Fruit fly (Drosophila melanogaster) whole organism, embryonic: ENCODE measurements around the gene CG15891.

Source experiments
- Aef1 ChIP-seq: fragments of 200-800 bp; sonication (Bioruptor generic); IDR thresholded peaks from 3 replicates; pipeline ENCODE4 v1.3.6; 2022; ENCODE audit warnings: missing biosample characterization, missing genetic modification characterization
- Antp ChIP-seq: fragments of 200-800 bp; sonication (Bioruptor generic); optimal IDR thresholded peaks from 3 replicates; lab custom pipeline; 2016; ENCODE audit warnings: missing biosample characterization, missing genetic modification characterization
- CG10543 ChIP-seq: fragments of 200-800 bp; sonication (Bioruptor generic); optimal IDR thresholded peaks from 3 replicates; lab custom pipeline; 2017; ENCODE audit warnings: missing biosample characterization, mild to moderate bottlenecking, missing genetic modification characterization, moderate library complexity
- CG11696 ChIP-seq: fragments of 200-800 bp; sonication (Bioruptor generic); IDR thresholded peaks from 2 replicates; pipeline ENCODE4 v1.3.6; 2022; ENCODE audit warnings: missing biosample characterization, missing genetic modification characterization
- CG11723 ChIP-seq: fragments of 200-800 bp; sonication (Bioruptor generic); optimal IDR thresholded peaks from 2 replicates; lab custom pipeline; 2017; ENCODE audit warnings: missing biosample characterization, mild to moderate bottlenecking, missing genetic modification characterization
- CG12071 ChIP-seq: fragments of 200-800 bp; sonication (Bioruptor generic); optimal IDR thresholded peaks from 3 replicates; lab custom pipeline; 2018; ENCODE audit warnings: missing biosample characterization, mild to moderate bottlenecking, missing genetic modification characterization
- CG12769 ChIP-seq: fragments of 200-800 bp; sonication (Bioruptor generic); optimal IDR thresholded peaks from 2 replicates; lab custom pipeline; 2019; ENCODE audit warnings: missing biosample characterization, mild to moderate bottlenecking, missing genetic modification characterization, moderate library complexity
- CG17328 ChIP-seq: fragments of 200-800 bp; sonication (Bioruptor generic); IDR thresholded peaks from 2 replicates; pipeline ENCODE4 v1.3.6; 2022; ENCODE audit warnings: missing biosample characterization, missing genetic modification characterization
- CG17359 ChIP-seq: fragments of 200-800 bp; sonication (Bioruptor generic); optimal IDR thresholded peaks from 3 replicates; lab custom pipeline; 2018; ENCODE audit warnings: missing biosample characterization, mild to moderate bottlenecking, missing genetic modification characterization, moderate library complexity
- CG18599 ChIP-seq: fragments of 200-800 bp; sonication (Bioruptor generic); optimal IDR thresholded peaks from 3 replicates; lab custom pipeline; 2017; ENCODE audit warnings: missing biosample characterization, missing genetic modification characterization, mild to moderate bottlenecking, moderate library complexity, missing genetic modification reagents
- CG2199 ChIP-seq: fragments of 200-800 bp; sonication (Bioruptor generic); IDR thresholded peaks from 3 replicates; pipeline ENCODE4 v1.3.6; 2022; ENCODE audit warnings: missing biosample characterization, missing genetic modification characterization
- CG3281 ChIP-seq: fragments of 200-800 bp; sonication (Bioruptor generic); optimal IDR thresholded peaks from 3 replicates; lab custom pipeline; 2017; ENCODE audit warnings: missing biosample characterization, mild to moderate bottlenecking, missing genetic modification characterization
- CG3847 ChIP-seq: fragments of 200-800 bp; sonication (Bioruptor generic); IDR thresholded peaks from 2 replicates; pipeline ENCODE4 v1.3.6; 2022; ENCODE audit warnings: missing biosample characterization, missing genetic modification characterization
- CG5180 ChIP-seq: fragments of 200-800 bp; sonication (Bioruptor generic); optimal IDR thresholded peaks from 3 replicates; lab custom pipeline; 2017; ENCODE audit warnings: missing biosample characterization, missing genetic modification characterization, mild to moderate bottlenecking, moderate library complexity, missing genetic modification reagents
- CG8290 ChIP-seq, 3 experiments: fragments of 200-800 bp; sonication (Bioruptor generic); optimal IDR thresholded peaks; 2 replicates each; lab custom pipeline; 2016 to 2019; ENCODE audit warnings: missing biosample characterization in 3 of 3, missing genetic modification characterization in 3 of 3, mild to moderate bottlenecking in 2 of 3, moderate library complexity in 1 of 3
- Deaf1 ChIP-seq: fragments of 200-800 bp; optimal IDR thresholded peaks from 3 replicates; lab custom pipeline; 2019; ENCODE audit warnings: missing biosample characterization, mild to moderate bottlenecking, missing genetic modification characterization, moderate library complexity
- Fer1 ChIP-seq: fragments of 200-800 bp; sonication (Bioruptor generic); optimal IDR thresholded peaks from 2 replicates; lab custom pipeline; 2017; ENCODE audit warnings: missing biosample characterization, mild to moderate bottlenecking, missing genetic modification characterization
- Fer3 ChIP-seq: fragments of 200-800 bp; sonication (Bioruptor generic); optimal IDR thresholded peaks from 2 replicates; lab custom pipeline; 2018; ENCODE audit warnings: missing biosample characterization, mild to moderate bottlenecking, missing genetic modification characterization, moderate library complexity
- Hr51 ChIP-seq, 2 experiments: fragments of 200-800 bp; sonication (Bioruptor generic); optimal IDR thresholded peaks; 2 replicates in 1 of 2; 3 replicates in 1 of 2; lab custom pipeline; 2016 to 2018; ENCODE audit warnings: missing biosample characterization in 2 of 2, missing genetic modification characterization in 2 of 2, mild to moderate bottlenecking in 1 of 2, moderate library complexity in 1 of 2
- Med ChIP-seq: fragments of 200-800 bp; sonication (Bioruptor generic); peaks from one replicate; lab custom pipeline; 2016; ENCODE audit warnings: missing biosample characterization, missing genetic modification characterization, mild to moderate bottlenecking, inconsistent platforms, moderate library complexity
- Optix ChIP-seq: fragments of 200-800 bp; sonication (Bioruptor generic); IDR thresholded peaks from 3 replicates; pipeline ENCODE4 v1.3.6; 2022; ENCODE audit warnings: missing biosample characterization, missing genetic modification characterization
- Ptx1 ChIP-seq: fragments of 200-800 bp; sonication (Bioruptor generic); IDR thresholded peaks from 2 replicates; pipeline ENCODE4 v1.3.6; 2022; ENCODE audit warnings: missing biosample characterization, missing genetic modification characterization
- bab2 ChIP-seq: fragments of 200-800 bp; sonication (Bioruptor generic); optimal IDR thresholded peaks from 2 replicates; lab custom pipeline; 2016; ENCODE audit warnings: missing biosample characterization, missing genetic modification characterization
- bsh ChIP-seq, 2 experiments: fragments of 200-800 bp; sonication (Bioruptor generic); optimal IDR thresholded peaks; 2 replicates each; lab custom pipeline; 2017 to 2018; ENCODE audit warnings: mild to moderate bottlenecking in 2 of 2, missing biosample characterization in 2 of 2, missing genetic modification characterization in 2 of 2, moderate library complexity in 1 of 2
- btn ChIP-seq: fragments of 200-800 bp; sonication (Bioruptor generic); optimal IDR thresholded peaks from 2 replicates; lab custom pipeline; 2016; ENCODE audit warnings: missing biosample characterization, missing genetic modification characterization
- ci ChIP-seq: fragments of 200-800 bp; sonication (Bioruptor generic); IDR thresholded peaks from 3 replicates; pipeline ENCODE4 v1.3.6; 2022; ENCODE audit warnings: missing biosample characterization, missing genetic modification characterization
- dan ChIP-seq: fragments of 200-800 bp; sonication (Bioruptor generic); IDR thresholded peaks from 2 replicates; pipeline ENCODE4 v1.3.6; 2022; ENCODE audit warnings: missing biosample characterization, missing genetic modification characterization
- dmrt99B ChIP-seq: fragments of 200-800 bp; sonication (Bioruptor generic); optimal IDR thresholded peaks from 2 replicates; lab custom pipeline; 2018; ENCODE audit warnings: missing biosample characterization, mild to moderate bottlenecking, missing genetic modification characterization, moderate library complexity
- dysf ChIP-seq: fragments of 200-800 bp; sonication (Bioruptor generic); IDR thresholded peaks from 3 replicates; pipeline ENCODE4 v1.3.6; 2022; ENCODE audit warnings: missing biosample characterization, missing genetic modification characterization
- eyg ChIP-seq: fragments of 200-800 bp; sonication (Bioruptor generic); optimal IDR thresholded peaks from 3 replicates; lab custom pipeline; 2016; ENCODE audit warnings: missing biosample characterization, missing genetic modification characterization
- fd3F ChIP-seq: fragments of 200-800 bp; sonication (Bioruptor generic); optimal IDR thresholded peaks from 2 replicates; lab custom pipeline; 2018; ENCODE audit warnings: missing biosample characterization, mild to moderate bottlenecking, missing genetic modification characterization, moderate library complexity
- gem ChIP-seq: fragments of 200-800 bp; sonication (Bioruptor generic); optimal IDR thresholded peaks from 2 replicates; lab custom pipeline; 2019; ENCODE audit warnings: missing biosample characterization, mild to moderate bottlenecking, missing genetic modification characterization, moderate library complexity
- hkb ChIP-seq, 2 experiments: fragments of 200-800 bp in 1 of 2; fragments of >200 bp in 1 of 2; sonication (Bioruptor generic) in 1 of 2; IDR thresholded peaks in 1 of 2; optimal IDR thresholded peaks in 1 of 2; 2 replicates each; pipeline versions ENCODE4 v1.3.6 to Lab custom; 2017 to 2022; ENCODE audit warnings: missing biosample characterization in 1 of 2, missing genetic modification characterization in 1 of 2
- ind ChIP-seq: fragments of 200-800 bp; sonication (Bioruptor generic); optimal IDR thresholded peaks from 3 replicates; lab custom pipeline; 2016; ENCODE audit warnings: missing biosample characterization, missing genetic modification characterization
- ken ChIP-seq: fragments of 200-800 bp; sonication (Bioruptor generic); IDR thresholded peaks from 3 replicates; pipeline ENCODE4 v1.3.6; 2022; ENCODE audit warnings: missing biosample characterization, missing genetic modification characterization
- lab ChIP-seq: fragments of 200-800 bp; sonication (Bioruptor generic); optimal IDR thresholded peaks from 3 replicates; lab custom pipeline; 2017; ENCODE audit warnings: missing biosample characterization, missing genetic modification characterization, mild to moderate bottlenecking, moderate library complexity, missing genetic modification reagents
- lola ChIP-seq, 3 experiments: fragments of >200 bp in 2 of 3; fragments of 200-800 bp in 1 of 3; sonication (Bioruptor generic) in 1 of 3; optimal IDR thresholded peaks; 2 replicates each; lab custom pipeline; 2017 to 2019; ENCODE audit warnings: missing biosample characterization in 3 of 3, missing genetic modification characterization in 3 of 3, mild to moderate bottlenecking in 1 of 3, moderate library complexity in 1 of 3
- mam ChIP-seq: fragments of 200-800 bp; sonication (Bioruptor generic); optimal IDR thresholded peaks from 3 replicates; lab custom pipeline; 2016; ENCODE audit warnings: missing biosample characterization, missing genetic modification characterization
- mld ChIP-seq: fragments of 200-800 bp; sonication (Bioruptor generic); IDR thresholded peaks from 3 replicates; pipeline ENCODE4 v1.3.6; 2022; ENCODE audit warnings: missing biosample characterization, missing genetic modification characterization; ENCODE audit not compliant: partially characterized antibody
- nmo ChIP-seq: fragments of 200-800 bp; sonication (Bioruptor generic); optimal IDR thresholded peaks from 2 replicates; lab custom pipeline; 2018; ENCODE audit warnings: missing biosample characterization, mild to moderate bottlenecking, missing genetic modification characterization, moderate library complexity
- oc ChIP-seq: fragments of 200-800 bp; sonication (Bioruptor generic); optimal IDR thresholded peaks from 2 replicates; lab custom pipeline; 2018; ENCODE audit warnings: missing biosample characterization, mild to moderate bottlenecking, missing genetic modification characterization, moderate library complexity
- sob ChIP-seq: fragments of 200-800 bp; sonication (Bioruptor generic); IDR thresholded peaks from 2 replicates; pipeline ENCODE4 v1.3.6; 2022; ENCODE audit warnings: missing biosample characterization, missing genetic modification characterization
- sqz ChIP-seq: fragments of 200-800 bp; sonication (Bioruptor generic); optimal IDR thresholded peaks from 3 replicates; lab custom pipeline; 2018; ENCODE audit warnings: missing biosample characterization, mild to moderate bottlenecking, missing genetic modification characterization
- tap ChIP-seq: fragments of 200-800 bp; optimal IDR thresholded peaks from 3 replicates; lab custom pipeline; 2019; ENCODE audit warnings: missing biosample characterization, mild to moderate bottlenecking, missing genetic modification characterization, moderate library complexity
- ttk ChIP-seq: fragments of 200-800 bp; sonication (Bioruptor generic); IDR thresholded peaks from 2 replicates; pipeline ENCODE4 v2.1.2; 2022; ENCODE audit warnings: missing biosample characterization, missing genetic modification characterization
- z ChIP-seq: fragments of 200-800 bp; sonication (Bioruptor generic); IDR thresholded peaks from 3 replicates; pipeline ENCODE4 v1.3.6; 2022; ENCODE audit warnings: missing biosample characterization, missing genetic modification characterization
- zen2 ChIP-seq: fragments of 200-800 bp; sonication (Bioruptor generic); IDR thresholded peaks from 3 replicates; pipeline ENCODE4 v1.3.6; 2022; ENCODE audit warnings: missing biosample characterization, missing genetic modification characterization; ENCODE audit not compliant: partially characterized antibody
- zfh1 ChIP-seq: fragments of 200-800 bp; sonication (Bioruptor generic); IDR thresholded peaks from 3 replicates; pipeline ENCODE4 v1.3.6; 2022; ENCODE audit warnings: missing biosample characterization, missing genetic modification characterization

CG15891 gene

DNA sequence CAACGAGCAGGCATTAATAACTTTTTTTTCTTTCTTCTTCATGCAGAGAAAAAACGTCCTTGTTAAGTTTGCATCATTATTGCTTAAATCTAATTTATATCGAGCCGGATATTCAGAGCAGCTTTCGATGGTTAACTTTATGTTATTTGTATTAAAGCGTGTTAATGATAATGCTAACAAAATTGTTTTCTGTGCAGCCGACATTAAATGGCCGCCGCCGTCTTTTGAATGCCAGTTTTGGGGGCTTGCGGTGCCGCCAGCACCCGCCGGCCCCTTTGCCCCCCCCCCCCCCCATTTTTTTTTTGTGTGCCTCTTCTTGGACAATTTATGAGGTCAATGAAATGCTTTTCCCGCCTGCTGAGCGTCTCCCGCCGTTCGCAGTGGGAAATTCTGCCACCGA lies 16.4 kb upstream of the CG15891 start (continued):
- TF ChIP-seq ttk (GFP tag; lab: Robert Waterston, UW), result peak; percentile 34; the same call in 1 of the 2 replicates
- TF ChIP-seq z (GFP tag; lab: Robert Waterston, UW), result no peak
- TF ChIP-seq CG11696 (GFP tag; lab: Robert Waterston, UW), result no peak
- TF ChIP-seq Aef1 (GFP tag; lab: Robert Waterston, UW), result peak; percentile 15; the same call in 1 of the 3 replicates
- no peak for TF ChIP-seq hkb (optimal IDR thresholded peaks at IDR 0.05; lab: Kevin White, UChicago)
- TF ChIP-seq hkb (GFP tag; IDR thresholded peaks at IDR 0.05; lab: Robert Waterston, UW), result 0 out of 2 replicates have a peak, but pooled peaks have one; percentile 26
- TF ChIP-seq dan, result no peak
- peak; percentile 41; the same call in 1 of the 2 replicates for TF ChIP-seq sob
- TF ChIP-seq fd3F, result no peak
- peak in 1 of 2 experiments; percentile 1 for TF ChIP-seq Hr51 (GFP tag; optimal IDR thresholded peaks at IDR 0.05; lab: Kevin White, UChicago)
- TF ChIP-seq dmrt99B (tag; lab: Kevin White, UChicago), result peak; percentile 52
- no peak for TF ChIP-seq CG11723 (GFP tag; lab: Kevin White, UChicago)
- TF ChIP-seq zfh1 (GFP tag; lab: Robert Waterston, UW), result peak; percentile 55; the same call in 2 of the 3 replicates
- no peak for TF ChIP-seq Antp (GFP tag; lab: Kevin White, UChicago)
- TF ChIP-seq lab (GFP tag; lab: Kevin White, UChicago), result peak; percentile 49
- TF ChIP-seq sqz, result peak; percentile 7
- TF ChIP-seq nmo (GFP tag; lab: Kevin White, UChicago), result peak; percentile 36
- TF ChIP-seq mld (GFP tag; lab: Robert Waterston, UW), result no peak
- TF ChIP-seq CG18599 (GFP tag; lab: Kevin White, UChicago), result peak; percentile 61
- TF ChIP-seq Deaf1 (tag; lab: Kevin White, UChicago), result no peak
- peak; percentile 22; the same call in 1 of the 3 replicates for TF ChIP-seq ci (GFP tag; lab: Robert Waterston, UW)
- peak; percentile 22 for TF ChIP-seq ind (GFP tag; lab: Kevin White, UChicago)
- TF ChIP-seq eyg, result no peak
- TF ChIP-seq lola (GFP tag; optimal IDR thresholded peaks at IDR 0.05; lab: Kevin White, UChicago), result no peak
- no peak for TF ChIP-seq CG10543 (GFP tag; lab: Kevin White, UChicago)
- peak; percentile 40 for TF ChIP-seq gem (tag; lab: Kevin White, UChicago)
- peak; percentile 16 for TF ChIP-seq Fer1 (GFP tag; lab: Kevin White, UChicago)
- peak in 1 of 2 experiments; percentile 29 for TF ChIP-seq bsh (GFP tag; optimal IDR thresholded peaks at IDR 0.05; lab: Kevin White, UChicago)

DNA sequence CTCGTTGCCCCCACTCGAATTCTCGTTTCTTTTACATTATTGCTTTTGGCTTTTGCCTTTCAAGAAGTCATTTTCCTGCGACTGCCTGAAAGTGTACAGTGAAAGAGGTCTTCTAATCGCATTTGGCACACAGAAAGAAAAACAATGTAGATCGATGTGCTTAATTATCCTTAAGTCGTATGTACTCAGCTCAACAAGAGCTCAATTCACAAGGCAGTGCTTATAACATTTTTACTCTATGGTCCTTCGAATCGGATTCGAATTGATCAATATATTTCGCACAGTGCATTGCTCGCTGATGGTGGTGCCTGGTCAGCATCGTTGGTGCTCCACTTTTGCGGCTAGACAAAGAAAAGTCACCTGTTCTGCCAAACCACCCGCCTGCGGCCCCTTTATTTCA lies 15.3 kb upstream of the CG15891 start:
- TF ChIP-seq Optix (GFP tag; lab: Robert Waterston, UW) (0 out of 3 replicates have a peak, but pooled peaks have one; percentile 19), bab2 (GFP tag; lab: Kevin White, UChicago) (no peak), CG12769 (tag; lab: Kevin White, UChicago) (peak; percentile 54), Fer3 (tag; lab: Kevin White, UChicago) (peak; percentile 11), ind (GFP tag; lab: Kevin White, UChicago) (peak; percentile 31), CG2199 (GFP tag; lab: Robert Waterston, UW) (no peak), Ptx1 (peak; percentile 25; the same call in 1 of the 2 replicates), zen2 (no peak), CG17359 (peak; percentile 42), CG8290 (GFP tag; optimal IDR thresholded peaks at IDR 0.05; lab: Kevin White, UChicago) (no peak), CG8290 (tag; optimal IDR thresholded peaks at IDR 0.05; lab: Kevin White, UChicago) (peak in 1 of 2 experiments; percentile 74), mam (no peak), ken (GFP tag; lab: Robert Waterston, UW) (no peak), CG3281 (GFP tag; lab: Kevin White, UChicago) (no peak), CG18599 (GFP tag; lab: Kevin White, UChicago) (peak; percentile 49), Med (GFP tag; lab: Kevin White, UChicago) (peak; percentile 82), CG5180 (GFP tag; lab: Kevin White, UChicago) (no peak), dysf (peak; percentile 35; the same call in 1 of the 3 replicates), btn (GFP tag; lab: Kevin White, UChicago) (no peak), CG3847 (GFP tag; lab: Robert Waterston, UW) (no peak), oc (tag; lab: Kevin White, UChicago) (peak; percentile 2), CG12071 (GFP tag; lab: Kevin White, UChicago) (peak; percentile 31), CG17328 (peak; percentile 32; the same call in 1 of the 2 replicates), tap (no peak)
